Worm (Caenorhabditis elegans): ENCODE measurements around the gene Y75B8A.31.

- no peak for TF ChIP-seq ztf-11 (tag; optimal IDR thresholded peaks at IDR 0.05)
- no peak for TF ChIP-seq egl-27 (tag; optimal IDR thresholded peaks at IDR 0.05)
- no peak for TF ChIP-seq C16A3.4 (tag; optimal IDR thresholded peaks at IDR 0.05)
- TF ChIP-seq nhr-12 (tag; optimal IDR thresholded peaks at IDR 0.05): no peak
- no peak for TF ChIP-seq unc-62 (GFP tag; optimal IDR thresholded peaks at IDR 0.05)
Measured at ce11 chrIII:12358461-12358860, 7.0 kb downstream of the Y75B8A.31 start, which contains the start of gene Y75B8A.32.
